Fruit fly (Drosophila melanogaster) whole organism, adult: ENCODE measurements around the gene east.

Source experiments
- CG7045 ChIP-seq: fragments of 200-800 bp; sonication (Bioruptor generic); optimal IDR thresholded peaks from 2 replicates; lab custom pipeline; 2017; ENCODE audit warnings: missing biosample characterization, mild to moderate bottlenecking, missing genetic modification characterization
- toe ChIP-seq: fragments of 200-800 bp; sonication (Bioruptor generic); optimal IDR thresholded peaks from 2 replicates; lab custom pipeline; 2016; ENCODE audit warnings: missing biosample characterization, missing genetic modification characterization

dm6 chrX:2012121-2012452 is 1.4 kb downstream of the east start:
- TF ChIP-seq toe (GFP tag; lab: Kevin White, UChicago) (no peak), CG7045 (GFP tag; lab: Kevin White, UChicago) (no peak)
